Worm (Caenorhabditis elegans): ENCODE data around the gene Y60A3A.24.

Y60A3A.24 gene

ce11 chrV:19986788-19987187, 5.1 kb upstream of the Y60A3A.24 start:
- TF ChIP-seq elt-4 (tag; optimal IDR thresholded peaks at IDR 0.05) = no peak
- no peak for TF ChIP-seq eyg-1 (tag; optimal IDR thresholded peaks at IDR 0.05)

ce11 chrV:19986213-19986612, 4.5 kb upstream of the Y60A3A.24 start, which contains the start of gene clec-260:
clec-260 (minus strand) TSS chrV:19986313.
- TF ChIP-seq hlh-6 (tag; optimal IDR thresholded peaks at IDR 0.05) = no peak
- no peak for TF ChIP-seq pqm-1 (tag; optimal IDR thresholded peaks at IDR 0.05)
- no peak for TF ChIP-seq ceh-14 (tag; optimal IDR thresholded peaks at IDR 0.05)
- no peak for TF ChIP-seq npax-4 (tag; optimal IDR thresholded peaks at IDR 0.05)
- no peak for TF ChIP-seq hlh-15 (tag; optimal IDR thresholded peaks at IDR 0.05)
- TF ChIP-seq rnt-1 (tag; optimal IDR thresholded peaks at IDR 0.05) = no peak
- TF ChIP-seq ceh-22 (tag; optimal IDR thresholded peaks at IDR 0.05) = no peak
- TF ChIP-seq F13H6.1 (tag; optimal IDR thresholded peaks at IDR 0.05) = no peak
- TF ChIP-seq ahr-1 (tag; optimal IDR thresholded peaks at IDR 0.05) = no peak
- no peak for TF ChIP-seq T23F11.4 (GFP tag; optimal IDR thresholded peaks at IDR 0.05)
- TF ChIP-seq fax-1 (tag; optimal IDR thresholded peaks at IDR 0.05) = no peak
- TF ChIP-seq ceh-9 (tag; optimal IDR thresholded peaks at IDR 0.05) = no peak
- TF ChIP-seq unc-42 (tag; optimal IDR thresholded peaks at IDR 0.05) = no peak
- TF ChIP-seq eyg-1 (tag; optimal IDR thresholded peaks at IDR 0.05) = no peak
- TF ChIP-seq che-1 (tag; optimal IDR thresholded peaks at IDR 0.05) = no peak
- TF ChIP-seq tbx-2 (tag; optimal IDR thresholded peaks at IDR 0.05) = no peak
- TF ChIP-seq C38D4.7 (GFP tag; optimal IDR thresholded peaks at IDR 0.05) = no peak

DNA sequence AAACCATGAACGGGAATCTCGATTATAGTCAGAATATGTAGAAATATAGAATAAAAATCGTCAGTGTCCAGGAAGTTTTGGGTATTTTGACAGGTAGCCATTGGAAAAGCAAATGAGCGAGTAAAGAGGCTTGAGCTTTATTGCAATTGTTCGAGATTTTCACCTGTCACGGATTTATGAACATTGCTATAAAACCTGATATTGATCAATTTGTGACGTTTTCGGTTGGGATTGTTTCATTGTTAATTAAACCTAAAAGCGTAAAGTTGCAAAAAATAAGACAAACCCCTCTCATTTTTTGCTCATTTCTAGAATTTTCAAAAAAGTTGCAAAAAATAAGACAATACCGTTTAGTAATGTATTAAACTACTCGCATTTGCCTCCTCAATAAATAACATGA, 3.5 kb downstream of the Y60A3A.24 start, which contains the start of gene srh-183:
TSS of gene srh-183 (minus strand) at position 101 of the 400 bp plus-strand sequence.
- no peak for TF ChIP-seq dmd-4 (tag; optimal IDR thresholded peaks at IDR 0.05; ENCODE audit: borderline replicate concordance)

DNA sequence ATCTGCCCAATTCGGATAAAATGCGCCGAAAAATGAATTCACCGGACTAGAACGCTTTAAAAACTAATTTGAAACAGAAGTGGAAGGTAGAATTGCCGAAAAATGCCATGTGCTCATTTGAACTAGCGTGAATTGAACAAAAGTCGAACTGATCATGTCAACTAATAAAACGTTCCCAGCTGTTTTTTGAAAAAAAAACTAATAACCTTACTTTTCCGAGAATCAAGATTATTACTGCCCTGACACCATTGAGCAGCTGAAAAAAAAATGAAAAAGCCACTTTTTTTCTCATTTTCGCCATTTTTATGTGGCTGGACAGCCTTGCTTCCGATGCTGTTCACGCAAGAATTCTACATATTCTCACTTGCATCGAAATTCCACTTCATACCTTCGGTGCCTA, 8.7 kb downstream of the Y60A3A.24 start, which contains the start of gene srh-173:
TSS of gene srh-173 (plus strand) at position 301 of the 400 bp plus-strand sequence.
- no peak for TF ChIP-seq dve-1 (tag; optimal IDR thresholded peaks at IDR 0.05)
- TF ChIP-seq ceh-34 (tag; optimal IDR thresholded peaks at IDR 0.05) = no peak
- no peak for TF ChIP-seq sox-4 (tag; optimal IDR thresholded peaks at IDR 0.05)
- no peak for TF ChIP-seq rnt-1 (tag; optimal IDR thresholded peaks at IDR 0.05)
- no peak for TF ChIP-seq ceh-6 (GFP tag; optimal IDR thresholded peaks at IDR 0.05)
- no peak for TF ChIP-seq lin-11 (tag; optimal IDR thresholded peaks at IDR 0.05)
- TF ChIP-seq C08G9.2 (tag; optimal IDR thresholded peaks at IDR 0.05) = no peak
- TF ChIP-seq ets-4 (tag; optimal IDR thresholded peaks at IDR 0.05) = no peak
- no peak for TF ChIP-seq ttx-3 (tag; optimal IDR thresholded peaks at IDR 0.05)
- no peak for TF ChIP-seq eyg-1 (tag; optimal IDR thresholded peaks at IDR 0.05)
- TF ChIP-seq dmd-4 (tag; optimal IDR thresholded peaks at IDR 0.05; ENCODE audit: borderline replicate concordance) = no peak

DNA sequence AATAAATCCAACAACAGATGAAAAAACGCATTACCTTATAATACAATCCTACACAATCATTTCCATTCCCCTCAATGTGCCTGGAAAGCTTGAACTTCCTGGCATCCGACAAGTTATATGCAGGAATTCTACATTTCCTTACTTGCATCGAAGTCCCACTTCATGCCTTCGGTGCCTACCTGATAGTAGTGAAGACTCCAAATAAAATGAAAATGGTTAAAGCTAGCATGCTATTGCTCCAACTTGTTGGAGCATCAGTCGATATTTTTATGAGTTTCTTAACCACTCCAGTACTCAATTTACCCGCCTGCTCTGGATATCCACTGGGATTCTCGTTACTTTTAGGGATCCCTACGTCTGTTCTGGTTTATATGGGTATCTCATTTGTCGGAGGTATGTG, 16.1 kb downstream of the Y60A3A.24 start, which contains the start of gene srh-171:
TSS of gene srh-171 (plus strand) at position 75 of the 400 bp plus-strand sequence.
- TF ChIP-seq rnt-1 (tag; optimal IDR thresholded peaks at IDR 0.05) = no peak
- TF ChIP-seq ama-1 (optimal IDR thresholded peaks at IDR 0.05) = peak; percentile 50

- TF ChIP-seq hlh-8 (tag; optimal IDR thresholded peaks at IDR 0.05) (peak; percentile 10), hlh-13 (GFP tag; optimal IDR thresholded peaks at IDR 0.05) (no peak), F13H6.1 (tag; optimal IDR thresholded peaks at IDR 0.05) (no peak), pha-2 (tag; optimal IDR thresholded peaks at IDR 0.05) (peak; percentile 62), che-1 (tag; optimal IDR thresholded peaks at IDR 0.05) (peak; percentile 15), ceh-14 (tag; optimal IDR thresholded peaks at IDR 0.05) (no peak), sox-2 (GFP tag; IDR thresholded peaks at IDR 0.05) (peak; percentile 93), unc-86 (tag; optimal IDR thresholded peaks at IDR 0.05) (no peak)
These were observed 19.7 kb downstream of the Y60A3A.24 start for ce11 chrV:19961971-19962370.
